Worm (Caenorhabditis elegans) whole organism, midembryonic: ENCODE measurements around the gene T04B8.5.

ENCODE experiments used
- T22C8.4 ChIP-seq: fragments of 200-800 bp; sonication (Bioruptor generic); IDR thresholded peaks from 2 replicates; pipeline ENCODE4 v1.3.6; 2022; ENCODE audit warnings: missing genetic modification characterization, missing compliant biosample characterization
- cog-1 ChIP-seq: sonication (generic microtip); optimal IDR thresholded peaks from 2 replicates; lab custom pipeline; 2016; ENCODE audit warnings: missing genetic modification characterization, missing compliant biosample characterization
- ztf-29 ChIP-seq: fragments of 200-800 bp; sonication (Bioruptor generic); IDR thresholded peaks from 2 replicates; pipeline ENCODE4 v1.3.6; 2022; ENCODE audit warnings: missing genetic modification reagents, missing genetic modification characterization, missing compliant biosample characterization

ce11 chrII:572010-572409 is 52.3 kb downstream of the T04B8.5 start, which contains the start of gene mlt-8:
- no peak for TF ChIP-seq cog-1 (tag; lab: Kevin White, UChicago)
- no peak for TF ChIP-seq ztf-29 (GFP tag; lab: Robert Waterston, UW)
- no peak for TF ChIP-seq T22C8.4
